Worm (Caenorhabditis elegans) whole organism, young adult: ENCODE measurements around the gene ZK632.11.

ENCODE experiments used
- B0019.2 ChIP-seq: fragments of 200-800 bp; sonication (Bioruptor generic); conservative IDR thresholded peaks from 2 replicates; pipeline ENCODE4 v1.3.6; 2022; ENCODE audit warnings: missing genetic modification reagents, missing genetic modification characterization, missing compliant biosample characterization
- B0035.1 ChIP-seq: sonication (generic microtip); optimal IDR thresholded peaks from 2 replicates; lab custom pipeline; 2016; ENCODE audit warnings: missing genetic modification characterization, mild to moderate bottlenecking, missing compliant biosample characterization, missing genotype, missing genetic modification reagents
- C06A6.2 ChIP-seq: fragments of 200-800 bp; sonication (Bioruptor generic); conservative IDR thresholded peaks from 2 replicates; pipeline ENCODE4 v1.3.6; 2022; ENCODE audit warnings: missing genetic modification characterization, missing compliant biosample characterization
- F10E7.11 ChIP-seq: sonication (generic microtip); optimal IDR thresholded peaks from 2 replicates; lab custom pipeline; 2017; ENCODE audit warnings: mild to moderate bottlenecking, missing genetic modification characterization, moderate library complexity, missing compliant biosample characterization
- F52B5.7 ChIP-seq: sonication (generic microtip); optimal IDR thresholded peaks from 2 replicates; lab custom pipeline; 2016; ENCODE audit warnings: mild to moderate bottlenecking, missing genetic modification characterization, missing compliant biosample characterization
- K12H6.12 ChIP-seq: fragments of 200-800 bp; sonication (Bioruptor generic); optimal IDR thresholded peaks from 2 replicates; lab custom pipeline; 2018; ENCODE audit warnings: mild to moderate bottlenecking, missing genetic modification characterization, missing compliant biosample characterization
- T07F8.4 ChIP-seq: sonication (generic microtip); optimal IDR thresholded peaks from 2 replicates; lab custom pipeline; 2016; ENCODE audit warnings: mild to moderate bottlenecking, missing genetic modification characterization, moderate library complexity, missing compliant biosample characterization
- Y56A3A.18 ChIP-seq: fragments of 200-800 bp; sonication (Bioruptor generic); IDR thresholded peaks from 2 replicates; pipeline ENCODE4 v1.3.6; 2022; ENCODE audit warnings: missing genetic modification reagents, missing genetic modification characterization, missing compliant biosample characterization
- Y95B8A.8 ChIP-seq: fragments of 200-800 bp; sonication (Bioruptor generic); IDR thresholded peaks from 2 replicates; pipeline ENCODE4 v1.3.6; 2022; ENCODE audit warnings: missing genetic modification reagents, missing genetic modification characterization, missing compliant biosample characterization
- ZK185.1 ChIP-seq: sonication (generic microtip); optimal IDR thresholded peaks from 2 replicates; lab custom pipeline; 2016; ENCODE audit warnings: mild to moderate bottlenecking, missing genetic modification characterization, missing compliant biosample characterization; ENCODE audit not compliant: poor library complexity, severe bottlenecking
- ama-1 ChIP-seq, 3 experiments: fragments of 150-350 bp in 1 of 3; sonication (generic microtip) in 2 of 3; optimal IDR thresholded peaks; 2 replicates each; lab custom pipeline; 2014 to 2018; ENCODE audit warnings: missing biosample characterization in 2 of 3, missing genetic modification characterization in 2 of 3, missing genetic modification reagents in 2 of 3
- atf-7 ChIP-seq: sonication (generic microtip); optimal IDR thresholded peaks from 2 replicates; lab custom pipeline; 2017; ENCODE audit warnings: mild to moderate bottlenecking, missing genetic modification characterization, missing compliant biosample characterization
- bed-1 ChIP-seq: fragments of 200-800 bp; sonication (Bioruptor generic); IDR thresholded peaks from 2 replicates; pipeline ENCODE4 v1.3.6; 2022; ENCODE audit warnings: missing genetic modification reagents, missing genetic modification characterization, missing compliant biosample characterization
- cebp-1 ChIP-seq, 2 experiments: fragments of 200-800 bp in 1 of 2; sonication (Bioruptor generic) in 1 of 2; sonication (generic microtip) in 1 of 2; IDR thresholded peaks in 1 of 2; optimal IDR thresholded peaks in 1 of 2; 2 replicates each; pipeline versions ENCODE4 v1.3.6 to Lab custom; 2017 to 2022; ENCODE audit warnings: missing compliant biosample characterization in 2 of 2, missing genetic modification characterization in 2 of 2, mild to moderate bottlenecking in 1 of 2, missing genetic modification reagents in 1 of 2, moderate library complexity in 1 of 2
- cebp-2 ChIP-seq: fragments of 200-800 bp; sonication (Bioruptor generic); IDR thresholded peaks from 2 replicates; pipeline ENCODE4 v1.3.6; 2022; ENCODE audit warnings: missing genetic modification characterization, missing compliant biosample characterization
- ceh-100 ChIP-seq: fragments of 200-800 bp; sonication (Bioruptor generic); IDR thresholded peaks from 2 replicates; pipeline ENCODE4 v1.3.6; 2022; ENCODE audit warnings: missing genetic modification reagents, missing genetic modification characterization, missing compliant biosample characterization
- ceh-27 ChIP-seq: fragments of 200-800 bp; sonication (Bioruptor generic); optimal IDR thresholded peaks from 2 replicates; lab custom pipeline; 2018; ENCODE audit warnings: mild to moderate bottlenecking, missing genetic modification characterization, moderate library complexity, missing compliant biosample characterization
- ceh-91 ChIP-seq: fragments of 200-800 bp; sonication (Bioruptor generic); IDR thresholded peaks from 2 replicates; pipeline ENCODE4 v1.3.6; 2022; ENCODE audit warnings: missing genetic modification reagents, missing genetic modification characterization, missing compliant biosample characterization
- chd-7 ChIP-seq: sonication (generic microtip); optimal IDR thresholded peaks from 2 replicates; lab custom pipeline; 2016; ENCODE audit warnings: mild to moderate bottlenecking, missing genetic modification characterization, moderate library complexity, missing compliant biosample characterization
- dox-1 ChIP-seq: fragments of 200-800 bp; sonication (Bioruptor generic); IDR thresholded peaks from 2 replicates; pipeline ENCODE4 v1.3.6; 2022; ENCODE audit warnings: missing genetic modification reagents, missing genetic modification characterization, missing compliant biosample characterization
- dpff-1 ChIP-seq: sonication (generic microtip); optimal IDR thresholded peaks from 2 replicates; lab custom pipeline; 2017; ENCODE audit warnings: mild to moderate bottlenecking, missing genetic modification characterization, missing compliant biosample characterization
- egrh-3 ChIP-seq: fragments of 200-800 bp; sonication (Bioruptor generic); IDR thresholded peaks from 2 replicates; pipeline ENCODE4 v1.3.6; 2022; ENCODE audit warnings: missing genetic modification reagents, missing genetic modification characterization, missing compliant biosample characterization
- hmg-20 ChIP-seq: fragments of 200-800 bp; sonication (Bioruptor generic); IDR thresholded peaks from 2 replicates; pipeline ENCODE4 v1.3.6; 2022; ENCODE audit warnings: missing genetic modification reagents, missing genetic modification characterization, missing compliant biosample characterization
- let-526 ChIP-seq: fragments of 200-800 bp; sonication (Bioruptor generic); IDR thresholded peaks from 2 replicates; pipeline ENCODE4 v1.3.6; 2022; ENCODE audit warnings: missing genetic modification reagents, missing genetic modification characterization, missing compliant biosample characterization
- let-607 ChIP-seq, 2 experiments: fragments of 200-800 bp in 1 of 2; sonication (Bioruptor generic) in 1 of 2; sonication (generic microtip) in 1 of 2; optimal IDR thresholded peaks; 2 replicates each; lab custom pipeline; 2016 to 2018; ENCODE audit warnings: mild to moderate bottlenecking in 2 of 2, missing compliant biosample characterization in 2 of 2, missing genetic modification characterization in 2 of 2, moderate library complexity in 2 of 2, missing genotype in 1 of 2
- lin-35 ChIP-seq, 3 experiments: fragments of 150-350 bp in 2 of 3; sonication (generic microtip) in 1 of 3; optimal IDR thresholded peaks; 2 replicates each; lab custom pipeline; 2014 to 2018; ENCODE audit warnings: missing biosample characterization in 3 of 3, missing genetic modification characterization in 3 of 3, missing genetic modification reagents in 3 of 3
- lin-54 ChIP-seq: fragments of 200-800 bp; sonication (Bioruptor generic); optimal IDR thresholded peaks from 2 replicates; lab custom pipeline; 2018; ENCODE audit warnings: mild to moderate bottlenecking, missing genetic modification characterization, missing compliant biosample characterization
- lir-1 ChIP-seq: fragments of 200-800 bp; sonication (Bioruptor generic); conservative IDR thresholded peaks from 2 replicates; pipeline ENCODE4 v1.3.6; 2022; ENCODE audit warnings: missing genetic modification reagents, missing genetic modification characterization, missing compliant biosample characterization
- madf-10 ChIP-seq: sonication (generic microtip); optimal IDR thresholded peaks from 2 replicates; lab custom pipeline; 2016; ENCODE audit warnings: mild to moderate bottlenecking, missing genetic modification characterization, missing compliant biosample characterization
- madf-6 ChIP-seq: fragments of 200-800 bp; sonication (Bioruptor generic); IDR thresholded peaks from 2 replicates; pipeline ENCODE4 v1.3.6; 2022; ENCODE audit warnings: missing genetic modification reagents, missing genetic modification characterization, missing compliant biosample characterization
- madf-8 ChIP-seq: fragments of 200-800 bp; sonication (Bioruptor generic); conservative IDR thresholded peaks from 2 replicates; pipeline ENCODE4 v1.3.6; 2022; ENCODE audit warnings: missing genetic modification reagents, missing genetic modification characterization, missing compliant biosample characterization
- nfya-1 ChIP-seq: sonication (generic microtip); optimal IDR thresholded peaks from 2 replicates; lab custom pipeline; 2017; ENCODE audit warnings: antibody characterized with exemption, missing compliant biosample characterization, missing genetic modification characterization, borderline replicate concordance; ENCODE audit not compliant: insufficient read depth
- nfyb-1 ChIP-seq: fragments of 200-800 bp; sonication (Bioruptor generic); IDR thresholded peaks from 2 replicates; pipeline ENCODE4 v1.3.6; 2022; ENCODE audit warnings: missing genetic modification reagents, missing genetic modification characterization, missing compliant biosample characterization
- nhr-120 ChIP-seq: fragments of 200-800 bp; sonication (Bioruptor generic); IDR thresholded peaks from 2 replicates; pipeline ENCODE4 v1.3.6; 2022; ENCODE audit warnings: missing genetic modification characterization, missing compliant biosample characterization
- nhr-179 ChIP-seq: sonication (generic microtip); optimal IDR thresholded peaks from 2 replicates; lab custom pipeline; 2016; ENCODE audit warnings: mild to moderate bottlenecking, missing genetic modification characterization, missing compliant biosample characterization
- nhr-90 ChIP-seq: sonication (generic microtip); optimal IDR thresholded peaks from 2 replicates; lab custom pipeline; 2016; ENCODE audit warnings: missing genotype, mild to moderate bottlenecking, missing genetic modification characterization, missing compliant biosample characterization
- pbrm-1 ChIP-seq: fragments of 200-800 bp; sonication (Bioruptor generic); IDR thresholded peaks from 2 replicates; pipeline ENCODE4 v1.3.6; 2022; ENCODE audit warnings: missing genetic modification reagents, missing genetic modification characterization, missing compliant biosample characterization
- rcor-1 ChIP-seq: fragments of 200-800 bp; sonication (Bioruptor generic); IDR thresholded peaks from 2 replicates; pipeline ENCODE4 v1.3.6; 2022; ENCODE audit warnings: missing genetic modification reagents, missing genetic modification characterization, missing compliant biosample characterization
- rec-8 ChIP-seq, 2 experiments: sonication (generic microtip); optimal IDR thresholded peaks; 2 replicates each; lab custom pipeline; 2016; ENCODE audit warnings: mild to moderate bottlenecking in 2 of 2, missing genetic modification characterization in 2 of 2, missing genetic modification reagents in 2 of 2, missing genotype in 2 of 2, missing biosample characterization in 1 of 2, missing compliant biosample characterization in 1 of 2, moderate library complexity in 1 of 2
- snpc-1.1 ChIP-seq: sonication (generic microtip); optimal IDR thresholded peaks from 2 replicates; lab custom pipeline; 2017; ENCODE audit warnings: missing genetic modification characterization, mild to moderate bottlenecking, missing compliant biosample characterization, antibody characterized with exemption, moderate library complexity, missing genotype, missing genetic modification reagents; ENCODE audit not compliant: insufficient read depth
- tbp1 ChIP-seq: fragments of 200-800 bp; sonication (Bioruptor generic); optimal IDR thresholded peaks from 2 replicates; lab custom pipeline; 2018; ENCODE audit warnings: mild to moderate bottlenecking, missing genetic modification characterization, missing compliant biosample characterization
- unc-130 ChIP-seq: sonication (generic microtip); optimal IDR thresholded peaks from 2 replicates; lab custom pipeline; 2016; ENCODE audit warnings: missing genetic modification reagents, missing genetic modification characterization, missing compliant biosample characterization
- ztf-26 ChIP-seq: sonication (generic microtip); optimal IDR thresholded peaks from 2 replicates; lab custom pipeline; 2017; ENCODE audit warnings: missing genetic modification characterization, missing compliant biosample characterization
- ztf-28 ChIP-seq: fragments of 200-800 bp; sonication (Bioruptor generic); IDR thresholded peaks from 2 replicates; pipeline ENCODE4 v1.3.6; 2022; ENCODE audit warnings: missing genetic modification reagents, missing genetic modification characterization, missing compliant biosample characterization

ZK632.11 gene

ce11 chrIII:9823748-9824147 lies 4.0 kb upstream of the ZK632.11 start:
- TF ChIP-seq lir-1 (no peak), T07F8.4 (no peak), madf-6 (GFP tag; lab: Robert Waterston, UW) (no peak), ceh-100 (GFP tag; lab: Robert Waterston, UW) (no peak), ztf-26 (tag; lab: Kevin White, UChicago) (no peak), dpff-1 (tag; lab: Kevin White, UChicago) (no peak), ztf-28 (no peak)

ce11 chrIII:9824330-9824934 lies 3.3 kb upstream of the ZK632.11 start, which contains the start of gene lin-52:
lin-52 (minus strand) TSS chrIII:9824750.
- TF ChIP-seq nhr-120 (0 out of 2 replicates have a peak, but pooled peaks have one; percentile 34), lin-54 (peak; percentile 29), nfya-1 (tag; lab: Kevin White, UChicago) (no peak), chd-7 (tag; lab: Kevin White, UChicago) (peak; percentile 64), egrh-3 (no peak), K12H6.12 (no peak), B0019.2 (no peak), madf-6 (GFP tag; lab: Robert Waterston, UW) (peak; percentile 35; the same call in 1 of the 2 replicates), madf-10 (tag; lab: Kevin White, UChicago) (peak; percentile 27), F52B5.7 (tag; lab: Kevin White, UChicago) (no peak), ceh-27 (GFP tag; lab: Kevin White, UChicago) (no peak), unc-130 (GFP tag; lab: Kevin White, UChicago) (no peak), let-607 (tag; optimal IDR thresholded peaks at IDR 0.05; lab: Kevin White, UChicago) (peak in 1 of 2 experiments; percentile 11), bed-1 (GFP tag; lab: Robert Waterston, UW) (no peak), ceh-91 (GFP tag; lab: Robert Waterston, UW) (0 out of 2 replicates have a peak, but pooled peaks have one; percentile 36), pbrm-1 (GFP tag; lab: Robert Waterston, UW) (no peak), let-526 (no peak), rec-8 (tag; optimal IDR thresholded peaks at IDR 0.05; lab: Kevin White, UChicago) (no peak), F10E7.11 (no peak), atf-7 (peak; percentile 51), Y56A3A.18 (GFP tag; lab: Robert Waterston, UW) (peak; percentile 57; the same call in 1 of the 2 replicates), hmg-20 (GFP tag; lab: Robert Waterston, UW) (no peak), nfyb-1 (GFP tag; lab: Robert Waterston, UW) (0 out of 2 replicates have a peak, but pooled peaks have one; percentile 58), ama-1 (optimal IDR thresholded peaks at IDR 0.05; lab: Kevin White, UChicago) (peak; percentile 79), ama-1 (GFP tag; optimal IDR thresholded peaks at IDR 0.05; lab: Kevin White, UChicago) (peak in 1 of 2 experiments; percentile 8), B0035.1 (tag; lab: Kevin White, UChicago) (peak; percentile 31), cebp-1 (GFP tag; IDR thresholded peaks at IDR 0.05; lab: Robert Waterston, UW) (0 out of 2 replicates have a peak, but pooled peaks have one; percentile 24), cebp-1 (tag; optimal IDR thresholded peaks at IDR 0.05; lab: Kevin White, UChicago) (peak; percentile 71), snpc-1.1 (no peak), ZK185.1 (tag; lab: Kevin White, UChicago) (peak; percentile 69), cebp-2 (no peak), nhr-90 (tag; lab: Kevin White, UChicago) (no peak), C06A6.2 (GFP tag; lab: Robert Waterston, UW) (no peak), lin-35 (GFP tag; optimal IDR thresholded peaks at IDR 0.05; lab: Kevin White, UChicago) (peak in 1 of 3 experiments; percentile 47), nhr-179 (tag; lab: Kevin White, UChicago) (peak; percentile 32), tbp1 (peak; percentile 11), dox-1 (GFP tag; lab: Robert Waterston, UW) (no peak), Y95B8A.8 (GFP tag; lab: Robert Waterston, UW) (peak; percentile 52; the same call in 1 of the 2 replicates), madf-8 (GFP tag; lab: Robert Waterston, UW) (no peak), dpff-1 (tag; lab: Kevin White, UChicago) (no peak), rcor-1 (GFP tag; lab: Robert Waterston, UW) (peak; percentile 18; the same call in 1 of the 2 replicates)
